Worm (Caenorhabditis elegans): ENCODE measurements around the gene F44A2.3.

The F44A2.3 gene

DNA sequence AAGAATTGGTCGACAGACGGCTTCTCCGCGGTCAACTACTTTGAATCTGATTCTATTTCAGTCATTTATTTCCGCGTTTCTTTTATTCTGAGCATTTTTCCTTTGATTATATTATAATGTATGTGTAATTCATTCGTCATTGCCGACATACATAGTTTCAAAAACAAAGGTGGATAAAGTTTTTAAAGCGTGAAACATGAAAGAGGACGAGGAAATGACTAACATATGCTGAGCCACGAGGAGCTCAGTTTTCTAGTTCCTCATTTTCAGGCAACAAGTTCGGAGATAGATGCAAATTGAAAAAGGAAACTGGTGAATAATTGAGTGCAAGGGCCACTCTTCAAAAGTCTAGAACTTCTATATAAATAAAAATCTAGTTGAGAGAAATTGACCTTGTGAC lies 37.0 kb upstream of the F44A2.3 start:
- TF ChIP-seq flt-1 (GFP tag; IDR thresholded peaks at IDR 0.05) (no peak), hmbx-1 (tag; optimal IDR thresholded peaks at IDR 0.05) (no peak), sea-1 (GFP tag; conservative IDR thresholded peaks at IDR 0.05) (no peak), tbx-37 (GFP tag; conservative IDR thresholded peaks at IDR 0.05) (no peak), hnd-1 (tag; optimal IDR thresholded peaks at IDR 0.05) (no peak), ceh-36 (tag; optimal IDR thresholded peaks at IDR 0.05) (no peak), F13C5.2 (tag; optimal IDR thresholded peaks at IDR 0.05) (no peak), B0310.2 (tag; optimal IDR thresholded peaks at IDR 0.05) (no peak), scrt-1 (GFP tag; IDR thresholded peaks at IDR 0.05) (no peak), ceh-13 (GFP tag; optimal IDR thresholded peaks at IDR 0.05) (no peak), ama-1 (optimal IDR thresholded peaks at IDR 0.05) (no peak), ets-7 (tag; optimal IDR thresholded peaks at IDR 0.05) (no peak), tra-4 (tag; optimal IDR thresholded peaks at IDR 0.05) (no peak), pes-1 (GFP tag; IDR thresholded peaks at IDR 0.05) (no peak), aly-1 (tag; optimal IDR thresholded peaks at IDR 0.05) (no peak), tbx-11 (GFP tag; IDR thresholded peaks at IDR 0.05) (no peak), hmg-4 (GFP tag; optimal IDR thresholded peaks at IDR 0.05) (no peak)

DNA sequence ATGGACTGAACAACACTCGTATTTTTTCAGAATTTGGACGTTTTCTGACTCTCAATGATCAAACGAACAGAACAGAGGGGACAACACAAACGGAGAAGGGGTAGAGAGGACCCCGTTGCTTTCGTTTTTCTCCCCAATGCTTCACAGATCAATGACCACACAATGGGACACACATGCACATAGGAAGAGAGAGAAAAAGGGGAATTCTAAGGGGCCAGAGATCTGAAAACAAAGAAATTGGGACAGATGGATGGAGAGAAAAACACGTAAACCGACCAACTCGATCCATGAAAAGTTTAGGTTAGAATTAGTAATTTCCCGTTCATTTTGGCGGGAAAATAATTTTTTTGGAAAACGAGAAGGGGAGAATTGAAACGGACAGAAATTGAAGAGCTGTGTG lies 34.8 kb upstream of the F44A2.3 start:
- TF ChIP-seq scrt-1 (GFP tag; IDR thresholded peaks at IDR 0.05) (no peak), tbx-37 (GFP tag; conservative IDR thresholded peaks at IDR 0.05) (no peak)

DNA sequence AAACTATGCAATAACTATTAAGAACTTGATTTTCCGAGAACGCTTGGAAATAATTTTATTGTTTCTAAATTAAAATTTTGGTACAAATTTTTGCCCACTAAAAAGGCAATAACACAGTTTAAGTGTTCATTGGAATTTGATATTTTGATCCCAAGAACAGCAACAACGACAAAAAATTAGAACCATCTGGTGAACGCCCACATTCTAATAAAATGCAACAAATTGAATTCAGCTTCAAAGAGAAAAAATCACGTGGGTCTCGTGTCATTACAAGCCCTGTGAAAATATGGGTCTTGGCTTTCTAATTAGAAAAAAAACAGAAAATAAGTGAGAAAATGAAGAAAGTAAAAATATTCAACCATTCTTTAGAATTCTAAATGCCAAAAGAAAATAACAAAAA lies 33.4 kb upstream of the F44A2.3 start:
- no peak for TF ChIP-seq tbx-37 (GFP tag; conservative IDR thresholded peaks at IDR 0.05)
- TF ChIP-seq hmg-4 (GFP tag; optimal IDR thresholded peaks at IDR 0.05): no peak
- TF ChIP-seq ets-7 (tag; optimal IDR thresholded peaks at IDR 0.05): no peak
- no peak for TF ChIP-seq scrt-1 (GFP tag; IDR thresholded peaks at IDR 0.05)
- TF ChIP-seq flt-1 (GFP tag; IDR thresholded peaks at IDR 0.05): no peak
- no peak for TF ChIP-seq hnd-1 (tag; optimal IDR thresholded peaks at IDR 0.05)

DNA sequence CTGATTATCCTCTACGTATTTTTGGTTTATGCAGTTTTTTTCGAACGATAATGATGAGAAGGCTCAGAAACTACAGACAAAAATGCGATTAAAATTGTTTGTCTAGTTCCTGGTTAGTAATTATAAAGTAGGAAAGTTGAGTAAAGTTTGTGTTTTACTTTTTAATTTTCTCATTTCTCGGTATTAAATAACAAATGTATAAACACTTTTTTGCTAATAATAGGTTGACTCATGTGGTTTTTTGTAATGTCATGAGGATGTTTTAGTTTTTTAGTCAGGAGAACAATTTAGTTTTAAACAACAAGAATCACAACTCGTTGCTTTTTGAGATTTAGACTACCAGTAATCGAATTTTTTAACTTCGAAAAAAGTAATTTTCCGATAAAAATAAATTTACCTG lies 32.6 kb upstream of the F44A2.3 start:
- TF ChIP-seq hmg-4 (GFP tag; optimal IDR thresholded peaks at IDR 0.05): no peak
- TF ChIP-seq ama-1 (optimal IDR thresholded peaks at IDR 0.05): no peak
- no peak for TF ChIP-seq tra-4 (tag; optimal IDR thresholded peaks at IDR 0.05)
- no peak for TF ChIP-seq tbx-11 (GFP tag; IDR thresholded peaks at IDR 0.05)
- no peak for TF ChIP-seq hnd-1 (tag; optimal IDR thresholded peaks at IDR 0.05)
- TF ChIP-seq ceh-13 (GFP tag; optimal IDR thresholded peaks at IDR 0.05): no peak
- no peak for TF ChIP-seq F13C5.2 (tag; optimal IDR thresholded peaks at IDR 0.05)
- TF ChIP-seq aly-1 (tag; optimal IDR thresholded peaks at IDR 0.05): no peak
- no peak for TF ChIP-seq flt-1 (GFP tag; IDR thresholded peaks at IDR 0.05)
- no peak for TF ChIP-seq ceh-36 (tag; optimal IDR thresholded peaks at IDR 0.05)
- TF ChIP-seq ets-7 (tag; optimal IDR thresholded peaks at IDR 0.05): no peak
- no peak for TF ChIP-seq tbx-37 (GFP tag; conservative IDR thresholded peaks at IDR 0.05)
- TF ChIP-seq hmbx-1 (tag; optimal IDR thresholded peaks at IDR 0.05): no peak
- no peak for TF ChIP-seq B0310.2 (tag; optimal IDR thresholded peaks at IDR 0.05)
- TF ChIP-seq pes-1 (GFP tag; IDR thresholded peaks at IDR 0.05): no peak
- no peak for TF ChIP-seq scrt-1 (GFP tag; IDR thresholded peaks at IDR 0.05)
- no peak for TF ChIP-seq sea-1 (GFP tag; conservative IDR thresholded peaks at IDR 0.05)

DNA sequence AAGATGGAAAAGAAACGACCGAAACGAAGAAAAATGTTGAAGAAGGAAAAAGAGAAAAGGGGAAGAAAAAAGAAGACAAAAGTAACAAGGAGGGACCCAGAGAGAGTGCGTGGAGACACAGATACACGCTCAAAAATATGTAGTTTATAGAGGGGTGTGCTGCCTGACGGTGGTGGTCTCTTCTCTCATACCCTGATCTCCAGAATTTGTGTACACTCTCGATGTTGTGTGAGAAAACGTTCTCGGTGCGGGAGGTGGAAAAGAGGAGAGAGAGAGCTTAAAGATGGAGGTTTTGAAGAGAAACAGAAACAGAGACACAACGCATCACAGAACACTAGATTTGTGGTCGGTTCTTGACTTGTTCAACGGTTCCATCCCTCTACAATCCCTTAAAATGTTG lies 31.6 kb upstream of the F44A2.3 start:
- TF ChIP-seq ceh-13 (GFP tag; optimal IDR thresholded peaks at IDR 0.05) (no peak), hmg-4 (GFP tag; optimal IDR thresholded peaks at IDR 0.05) (peak; percentile 69)

DNA sequence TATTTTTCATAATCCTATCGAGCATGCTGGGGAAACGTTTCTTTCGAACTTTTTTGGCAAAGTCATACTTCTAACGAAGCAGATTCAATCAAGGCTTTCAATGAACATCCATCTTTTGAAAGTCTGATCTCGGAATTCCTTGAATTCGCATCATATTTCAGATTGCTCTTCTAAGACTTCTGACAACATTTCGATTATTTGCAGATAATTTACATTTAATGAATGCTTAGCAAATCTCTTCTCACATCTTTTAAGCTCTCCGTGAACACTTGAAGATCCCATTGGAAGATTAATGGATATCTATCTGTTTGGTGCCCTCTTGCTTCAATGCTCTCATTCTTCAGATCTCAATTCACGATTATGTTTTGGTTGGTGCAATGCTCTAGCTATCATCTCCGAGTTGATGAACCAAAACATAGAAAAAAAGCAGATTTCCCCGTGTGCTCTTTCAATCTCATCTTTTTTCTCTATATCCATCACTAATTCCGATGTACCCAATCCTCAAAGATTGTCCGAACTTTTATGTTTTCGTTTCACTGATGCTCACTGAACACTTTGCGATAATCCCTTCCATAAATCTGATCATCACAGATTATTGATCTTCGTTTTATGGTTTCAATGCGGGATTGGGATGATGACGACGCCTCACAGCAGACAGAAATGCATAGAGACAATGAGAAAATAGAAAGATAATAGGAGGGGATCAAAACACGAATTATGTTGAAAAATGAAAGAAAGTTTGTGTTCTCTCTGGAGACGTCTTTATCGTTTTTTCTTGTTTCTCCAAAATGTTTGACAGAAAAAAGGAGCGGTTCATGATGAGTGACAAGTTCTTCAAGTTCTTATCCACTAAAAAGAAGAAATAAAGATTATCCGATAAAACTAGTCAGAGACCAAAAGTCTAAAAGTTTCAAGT lies 30.8 kb upstream of the F44A2.3 start:
- no peak for TF ChIP-seq F13C5.2 (tag; optimal IDR thresholded peaks at IDR 0.05)
- no peak for TF ChIP-seq B0310.2 (tag; optimal IDR thresholded peaks at IDR 0.05)
- TF ChIP-seq hnd-1 (tag; optimal IDR thresholded peaks at IDR 0.05): no peak
- TF ChIP-seq pes-1 (GFP tag; IDR thresholded peaks at IDR 0.05): no peak
- TF ChIP-seq scrt-1 (GFP tag; IDR thresholded peaks at IDR 0.05): no peak
- TF ChIP-seq ceh-36 (tag; optimal IDR thresholded peaks at IDR 0.05): no peak
- no peak for TF ChIP-seq tbx-37 (GFP tag; conservative IDR thresholded peaks at IDR 0.05)

DNA sequence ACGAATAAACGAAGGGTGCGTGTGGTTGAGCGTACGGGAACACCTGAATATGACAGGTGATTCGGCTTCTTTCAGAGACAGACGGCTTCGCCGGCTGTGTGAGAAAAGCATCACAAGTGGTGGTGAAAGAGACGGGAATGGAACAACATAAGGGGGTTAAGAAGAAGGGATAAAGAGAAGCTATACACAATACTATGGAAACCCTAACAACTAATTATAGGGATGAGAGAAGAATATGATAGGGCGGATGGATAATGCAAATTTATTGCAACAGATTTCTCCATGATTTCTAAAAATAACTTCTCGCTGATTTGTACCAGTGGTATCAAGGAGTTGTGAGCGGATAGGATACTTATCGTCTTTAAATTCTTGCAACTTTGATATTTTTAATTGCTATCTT lies 23.1 kb upstream of the F44A2.3 start, which contains the start of gene hlh-10:
TSS of gene hlh-10 (minus strand) at position 101 of the 400 bp plus-strand sequence.
- TF ChIP-seq hnd-1 (tag; optimal IDR thresholded peaks at IDR 0.05) (no peak), F13C5.2 (tag; optimal IDR thresholded peaks at IDR 0.05) (no peak), hmbx-1 (tag; optimal IDR thresholded peaks at IDR 0.05) (no peak), tbx-11 (GFP tag; IDR thresholded peaks at IDR 0.05) (no peak), ceh-13 (GFP tag; optimal IDR thresholded peaks at IDR 0.05) (no peak), tra-4 (tag; optimal IDR thresholded peaks at IDR 0.05) (no peak)

DNA sequence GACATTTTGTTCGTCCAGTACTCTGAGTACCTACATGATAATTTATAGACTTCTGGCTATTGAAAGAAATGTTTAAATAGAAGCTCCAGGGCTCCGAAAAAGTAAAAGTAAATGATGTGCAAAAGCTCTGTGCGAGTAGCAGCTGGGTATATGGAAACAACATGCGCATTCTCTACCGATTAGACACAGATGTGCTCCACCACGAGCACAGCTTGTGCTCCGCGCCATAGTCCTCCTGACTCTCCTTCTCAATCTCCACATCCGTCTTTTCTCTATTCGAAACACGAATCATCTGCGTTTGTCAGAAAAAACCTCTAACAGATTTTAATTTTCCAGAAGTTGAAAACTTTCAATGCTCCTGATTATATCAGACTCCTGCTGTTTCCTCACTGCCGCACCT lies 21.8 kb upstream of the F44A2.3 start:
- TF ChIP-seq sea-1 (GFP tag; conservative IDR thresholded peaks at IDR 0.05): no peak
- TF ChIP-seq hmg-4 (GFP tag; optimal IDR thresholded peaks at IDR 0.05): no peak
- no peak for TF ChIP-seq hnd-1 (tag; optimal IDR thresholded peaks at IDR 0.05)
- no peak for TF ChIP-seq pes-1 (GFP tag; IDR thresholded peaks at IDR 0.05)
- no peak for TF ChIP-seq ama-1 (optimal IDR thresholded peaks at IDR 0.05)
- no peak for TF ChIP-seq ceh-13 (GFP tag; optimal IDR thresholded peaks at IDR 0.05)
- TF ChIP-seq ceh-36 (tag; optimal IDR thresholded peaks at IDR 0.05): no peak
- TF ChIP-seq scrt-1 (GFP tag; IDR thresholded peaks at IDR 0.05): no peak
- TF ChIP-seq hmbx-1 (tag; optimal IDR thresholded peaks at IDR 0.05): no peak
- no peak for TF ChIP-seq tra-4 (tag; optimal IDR thresholded peaks at IDR 0.05)
- TF ChIP-seq ets-7 (tag; optimal IDR thresholded peaks at IDR 0.05): no peak
- TF ChIP-seq F13C5.2 (tag; optimal IDR thresholded peaks at IDR 0.05): no peak
- no peak for TF ChIP-seq flt-1 (GFP tag; IDR thresholded peaks at IDR 0.05)
- no peak for TF ChIP-seq tbx-11 (GFP tag; IDR thresholded peaks at IDR 0.05)
- no peak for TF ChIP-seq B0310.2 (tag; optimal IDR thresholded peaks at IDR 0.05)
- no peak for TF ChIP-seq tbx-37 (GFP tag; conservative IDR thresholded peaks at IDR 0.05)
- no peak for TF ChIP-seq aly-1 (tag; optimal IDR thresholded peaks at IDR 0.05)
